Fruit fly (Drosophila melanogaster): Measurements from ENCODE around the gene Cap-D3.

DNA sequence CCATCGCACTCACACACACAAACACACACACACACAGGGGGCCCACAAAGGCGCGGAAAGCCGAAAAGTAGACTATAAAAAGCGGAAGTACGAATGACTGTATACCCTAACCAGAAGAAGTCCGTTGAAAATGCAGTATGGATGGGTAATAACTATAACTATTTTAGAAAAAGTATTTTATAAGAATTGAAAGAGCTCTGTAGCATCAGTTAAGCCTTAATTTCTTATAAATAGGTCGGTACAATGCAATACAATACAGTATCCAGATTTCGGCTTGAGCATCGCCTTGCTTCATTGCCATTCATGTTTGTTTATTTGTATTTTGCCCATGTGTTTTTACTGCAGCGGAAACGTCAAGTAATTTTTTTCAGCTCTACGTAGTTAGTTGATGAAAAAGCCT lies 43.8 kb downstream of the Cap-D3 start:
- TF ChIP-seq tj (GFP tag; optimal IDR thresholded peaks at IDR 0.05) = no peak
- TF ChIP-seq CG11617 (GFP tag; optimal IDR thresholded peaks at IDR 0.05) = no peak
- TF ChIP-seq CG7045 (GFP tag; optimal IDR thresholded peaks at IDR 0.05) = no peak

Measured in whole organism, adult.